Fruit fly (Drosophila melanogaster) whole organism, adult: Measurements from ENCODE around the gene CG7115.

Experiments used
- CG33017 ChIP-seq: fragments of 200-800 bp; sonication (Bioruptor generic); optimal IDR thresholded peaks from 2 replicates; lab custom pipeline; 2018; ENCODE audit warnings: missing biosample characterization, mild to moderate bottlenecking, missing genetic modification characterization, moderate library complexity
- toe ChIP-seq: fragments of 200-800 bp; sonication (Bioruptor generic); optimal IDR thresholded peaks from 2 replicates; lab custom pipeline; 2016; ENCODE audit warnings: missing biosample characterization, missing genetic modification characterization

DNA sequence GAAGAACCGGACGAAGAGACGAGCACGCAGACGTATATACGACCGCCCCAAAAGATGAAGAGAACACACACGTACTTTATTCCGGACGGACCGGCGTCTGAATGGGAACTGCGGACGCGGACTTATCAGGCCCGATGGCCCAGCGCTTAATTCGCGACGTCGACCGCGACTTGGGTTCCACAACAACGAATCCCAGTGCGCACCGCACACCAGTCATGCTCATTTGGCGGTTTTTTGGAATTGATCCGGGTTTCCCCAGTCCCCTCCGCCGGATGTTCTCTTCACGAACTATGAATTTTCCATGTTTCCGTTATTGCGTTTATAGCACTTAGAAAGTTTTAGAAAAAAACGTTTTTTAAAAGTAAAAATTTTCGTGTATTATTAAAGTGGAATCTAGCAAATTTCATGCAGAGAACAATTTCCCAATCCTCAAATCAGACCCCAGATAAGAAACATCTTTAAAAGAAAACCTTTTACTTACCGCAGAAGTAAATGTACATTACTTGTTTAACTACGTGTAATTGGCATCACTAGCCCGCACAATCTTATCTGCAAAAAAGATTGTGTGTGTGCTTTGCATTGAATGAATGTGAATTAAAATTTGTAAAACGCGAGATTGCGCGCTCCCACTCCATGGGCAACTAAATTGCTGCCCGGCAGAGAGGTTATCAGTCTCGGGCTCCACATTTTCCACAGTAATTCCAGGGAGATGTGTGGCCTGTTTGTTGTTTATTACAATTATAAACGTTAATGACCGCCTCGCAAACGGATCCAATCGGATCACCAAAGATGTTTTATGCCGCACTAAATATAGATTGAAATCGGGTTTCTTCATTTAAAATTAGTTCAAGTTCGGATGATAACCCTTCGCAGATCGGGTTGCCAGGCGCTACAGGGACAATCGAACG is 30.2 kb upstream of the CG7115 start, which contains the start of gene CG7149:
- TF ChIP-seq toe (GFP tag; lab: Kevin White, UChicago), result peak; percentile 51
- peak; percentile 46 for TF ChIP-seq CG33017 (tag; lab: Kevin White, UChicago)
